Worm (Caenorhabditis elegans): ENCODE results near the gene cat-2.

The cat-2 gene

DNA sequence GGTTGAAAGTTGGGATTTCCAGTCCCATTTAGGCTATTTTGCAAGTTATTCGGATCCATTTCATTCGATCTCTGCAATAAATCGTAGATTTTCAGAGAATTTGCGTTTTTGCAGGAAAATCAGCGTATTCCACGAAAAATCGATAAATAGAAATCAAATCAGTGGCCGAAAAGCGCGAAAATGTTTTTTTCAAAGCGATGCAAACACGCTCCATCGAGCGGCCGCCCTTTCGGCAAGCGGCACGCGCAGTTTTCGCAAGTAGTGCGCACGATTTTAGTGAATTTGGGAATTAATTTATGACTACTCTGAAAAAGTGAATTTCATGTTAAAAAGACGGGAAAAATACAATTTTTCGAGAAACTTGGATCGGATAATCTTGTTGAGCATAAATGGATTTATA, 2.5 kb upstream of the cat-2 start (continued):
- TF ChIP-seq mcd-1 (GFP tag; IDR thresholded peaks at IDR 0.05) (peak; percentile 100), F55B11.4 (tag; optimal IDR thresholded peaks at IDR 0.05; ENCODE audit: borderline replicate concordance, insufficient read depth) (no peak), hmg-20 (GFP tag; IDR thresholded peaks at IDR 0.05) (peak; percentile 73), madf-6 (GFP tag; IDR thresholded peaks at IDR 0.05) (peak; percentile 80), F57C9.4 (tag; optimal IDR thresholded peaks at IDR 0.05) (no peak), aptf-3 (GFP tag; IDR thresholded peaks at IDR 0.05) (no peak), athp-1 (tag; optimal IDR thresholded peaks at IDR 0.05) (peak; percentile 96), madf-3 (GFP tag; IDR thresholded peaks at IDR 0.05) (peak; percentile 41; the same call in 1 of the 2 replicates), zim-3 (tag; optimal IDR thresholded peaks at IDR 0.05) (peak; percentile 48), ztf-28 (GFP tag; IDR thresholded peaks at IDR 0.05) (peak; percentile 89), F33H1.4 (GFP tag; IDR thresholded peaks at IDR 0.05) (peak; percentile 59), ceh-100 (GFP tag; IDR thresholded peaks at IDR 0.05) (peak; percentile 86), ztf-6 (GFP tag; IDR thresholded peaks at IDR 0.05) (0 out of 2 replicates have a peak, but pooled peaks have one; percentile 30), hmg-1.2 (GFP tag; IDR thresholded peaks at IDR 0.05) (peak; percentile 73), bed-1 (GFP tag; IDR thresholded peaks at IDR 0.05) (no peak), somi-1 (GFP tag; optimal IDR thresholded peaks at IDR 0.05) (peak; percentile 43), B0336.3 (GFP tag; IDR thresholded peaks at IDR 0.05) (peak; percentile 95), let-607 (tag; optimal IDR thresholded peaks at IDR 0.05) (peak in 1 of 2 experiments; percentile 59), ztf-25 (GFP tag; IDR thresholded peaks at IDR 0.05) (0 out of 2 replicates have a peak, but pooled peaks have one; percentile 4), egrh-3 (GFP tag; IDR thresholded peaks at IDR 0.05) (peak; percentile 44), K11D2.4 (GFP tag; IDR thresholded peaks at IDR 0.05) (peak; percentile 92), ceh-79 (tag; optimal IDR thresholded peaks at IDR 0.05) (no peak), efl-1 (GFP tag; optimal IDR thresholded peaks at IDR 0.05) (peak; percentile 79), nhr-80 (tag; optimal IDR thresholded peaks at IDR 0.05) (peak; percentile 70), B0019.2 (GFP tag; conservative IDR thresholded peaks at IDR 0.05) (peak; percentile 69), ekl-4 (GFP tag; IDR thresholded peaks at IDR 0.05) (peak; percentile 88), ccch-3 (GFP tag; optimal IDR thresholded peaks at IDR 0.05) (peak; percentile 48), madf-8 (GFP tag; conservative IDR thresholded peaks at IDR 0.05) (peak; percentile 56), F23B12.7 (tag; optimal IDR thresholded peaks at IDR 0.05; ENCODE audit: insufficient read depth) (peak; percentile 77), attf-6 (GFP tag; IDR thresholded peaks at IDR 0.05) (0 out of 2 replicates have a peak, but pooled peaks have one; percentile 58), F39B2.1 (GFP tag; IDR thresholded peaks at IDR 0.05) (no peak), bed-2 (GFP tag; IDR thresholded peaks at IDR 0.05) (no peak), egl-18 (GFP tag; IDR thresholded peaks at IDR 0.05) (no peak), F37B4.10 (GFP tag; IDR thresholded peaks at IDR 0.05) (no peak), hrde-1 (tag; optimal IDR thresholded peaks at IDR 0.05; ENCODE audit: borderline replicate concordance) (peak; percentile 28), nhr-120 (GFP tag; IDR thresholded peaks at IDR 0.05) (no peak), B0261.1 (tag; optimal IDR thresholded peaks at IDR 0.05) (peak; percentile 13), ztf-3 (GFP tag; optimal IDR thresholded peaks at IDR 0.05) (no peak), hlh-12 (tag; optimal IDR thresholded peaks at IDR 0.05) (no peak), zfh-2 (GFP tag; conservative IDR thresholded peaks at IDR 0.05) (peak; percentile 70; the same call in 1 of the 2 replicates), cebp-2 (GFP tag; IDR thresholded peaks at IDR 0.05) (0 out of 2 replicates have a peak, but pooled peaks have one; percentile 35), lir-1 (GFP tag; conservative IDR thresholded peaks at IDR 0.05) (peak; percentile 87), nfya-2 (GFP tag; IDR thresholded peaks at IDR 0.05) (no peak), pha-4 (tag; optimal IDR thresholded peaks at IDR 0.05) (peak; percentile 65), Y95B8A.8 (GFP tag; IDR thresholded peaks at IDR 0.05) (peak; percentile 93), Y53G8AR.9 (GFP tag; conservative IDR thresholded peaks at IDR 0.05) (peak; percentile 91), hlh-26 (GFP tag; conservative IDR thresholded peaks at IDR 0.05) (no peak), lin-35 (GFP tag; optimal IDR thresholded peaks at IDR 0.05) (peak in 1 of 3 experiments; percentile 94)
